Worm (Caenorhabditis elegans): ENCODE data around the gene best-17.

Gene best-17

ce11 chrIII:617467-617866 is 8.0 kb upstream of the best-17 start, which contains the start of gene T19C3.2:
Gene T19C3.2 (minus strand): TSS chrIII:617567.
- no peak for TF ChIP-seq sma-9 (GFP tag; optimal IDR thresholded peaks at IDR 0.05)
- no peak for TF ChIP-seq sma-9 (tag; optimal IDR thresholded peaks at IDR 0.05)
- TF ChIP-seq zag-1 (tag; optimal IDR thresholded peaks at IDR 0.05), result no peak

ce11 chrIII:614447-614846 is 5.0 kb upstream of the best-17 start, which contains the start of gene T19C3.3:
Gene T19C3.3 (minus strand): TSS chrIII:614547.
- TF ChIP-seq lsy-2 (tag; optimal IDR thresholded peaks at IDR 0.05) (no peak), elt-1 (tag; optimal IDR thresholded peaks at IDR 0.05) (no peak), lin-13 (GFP tag; optimal IDR thresholded peaks at IDR 0.05) (no peak), ztf-4 (tag; optimal IDR thresholded peaks at IDR 0.05) (no peak), zag-1 (tag; optimal IDR thresholded peaks at IDR 0.05) (no peak), unc-39 (tag; optimal IDR thresholded peaks at IDR 0.05) (no peak), ceh-16 (tag; optimal IDR thresholded peaks at IDR 0.05) (no peak), gmeb-1 (tag; optimal IDR thresholded peaks at IDR 0.05) (no peak), nhr-77 (tag; optimal IDR thresholded peaks at IDR 0.05) (no peak), nhr-10 (tag; optimal IDR thresholded peaks at IDR 0.05) (no peak), mdl-1 (tag; optimal IDR thresholded peaks at IDR 0.05) (no peak), crh-2 (tag; optimal IDR thresholded peaks at IDR 0.05) (no peak), peb-1 (tag; optimal IDR thresholded peaks at IDR 0.05) (no peak), blmp-1 (tag; optimal IDR thresholded peaks at IDR 0.05; ENCODE audit: insufficient read depth) (no peak), egl-27 (tag; optimal IDR thresholded peaks at IDR 0.05) (no peak)

ce11 chrIII:612759-613158 is 3.3 kb upstream of the best-17 start:
- TF ChIP-seq crh-2 (tag; optimal IDR thresholded peaks at IDR 0.05), result peak; percentile 4
- TF ChIP-seq nhr-77 (tag; optimal IDR thresholded peaks at IDR 0.05), result no peak
- TF ChIP-seq alr-1 (tag; optimal IDR thresholded peaks at IDR 0.05), result no peak
- TF ChIP-seq snpc-4 (tag; optimal IDR thresholded peaks at IDR 0.05), result no peak
- TF ChIP-seq ztf-4 (tag; optimal IDR thresholded peaks at IDR 0.05), result no peak
- TF ChIP-seq gmeb-1 (tag; optimal IDR thresholded peaks at IDR 0.05), result no peak
- no peak for TF ChIP-seq elt-3 (tag; optimal IDR thresholded peaks at IDR 0.05)
- TF ChIP-seq nhr-10 (tag; optimal IDR thresholded peaks at IDR 0.05), result no peak

ce11 chrIII:611900-612299 is 2.5 kb upstream of the best-17 start:
- TF ChIP-seq lin-11 (tag; optimal IDR thresholded peaks at IDR 0.05) (no peak), unc-55 (GFP tag; optimal IDR thresholded peaks at IDR 0.05) (peak; percentile 6)

- TF ChIP-seq nhr-11 (tag; optimal IDR thresholded peaks at IDR 0.05), result no peak
- no peak for TF ChIP-seq ztf-11 (tag; optimal IDR thresholded peaks at IDR 0.05)
- no peak for TF ChIP-seq lin-39 (tag; optimal IDR thresholded peaks at IDR 0.05)
- no peak for TF ChIP-seq unc-55 (GFP tag; optimal IDR thresholded peaks at IDR 0.05)
- no peak for TF ChIP-seq aly-2 (tag; optimal IDR thresholded peaks at IDR 0.05)
- TF ChIP-seq mdl-1 (tag; optimal IDR thresholded peaks at IDR 0.05), result no peak
- no peak for TF ChIP-seq nhr-25 (tag; optimal IDR thresholded peaks at IDR 0.05)
Observed at ce11 chrIII:605415-606054, 3.9 kb downstream of the best-17 start, which contains the start of the genes Y55B1AR.4 and ttr-7. Gene Y55B1AR.4 (minus strand): TSS chrIII:605515. Gene ttr-7 (plus strand): TSS chrIII:606004.

ce11 chrIII:600316-600932 is 9.0 kb downstream of the best-17 start, which contains the start of gene lec-6:
Gene lec-6 (minus strand): TSS chrIII:600366.
- TF ChIP-seq fos-1 (tag; optimal IDR thresholded peaks at IDR 0.05), result peak; percentile 98
- peak; percentile 91 for TF ChIP-seq crh-2 (tag; optimal IDR thresholded peaks at IDR 0.05)
- TF ChIP-seq sma-9 (GFP tag; optimal IDR thresholded peaks at IDR 0.05), result peak; percentile 63
- TF ChIP-seq sma-9 (tag; optimal IDR thresholded peaks at IDR 0.05), result no peak
- no peak for TF ChIP-seq ztf-11 (tag; optimal IDR thresholded peaks at IDR 0.05)
- peak; percentile 48 for TF ChIP-seq gmeb-1 (tag; optimal IDR thresholded peaks at IDR 0.05)
- TF ChIP-seq lsy-2 (tag; optimal IDR thresholded peaks at IDR 0.05), result peak in 1 of 2 experiments; percentile 20
- peak; percentile 50 for TF ChIP-seq nhr-129 (tag; optimal IDR thresholded peaks at IDR 0.05)
- TF ChIP-seq zag-1 (tag; optimal IDR thresholded peaks at IDR 0.05), result no peak
- no peak for TF ChIP-seq unc-39 (tag; optimal IDR thresholded peaks at IDR 0.05)
- TF ChIP-seq sma-3 (GFP tag; optimal IDR thresholded peaks at IDR 0.05), result peak; percentile 24
- TF ChIP-seq F13H6.1 (tag; optimal IDR thresholded peaks at IDR 0.05), result peak; percentile 52
- no peak for TF ChIP-seq nhr-25 (tag; optimal IDR thresholded peaks at IDR 0.05)

Measured in whole organism, L2 larva.